Worm (Caenorhabditis elegans) whole organism, late embryonic: ENCODE data around the gene ins-15.

Source experiments
- K02D7.2 ChIP-seq: sonication (generic microtip); optimal IDR thresholded peaks from 2 replicates; lab custom pipeline; 2017; ENCODE audit warnings: mild to moderate bottlenecking, missing genetic modification characterization, missing compliant biosample characterization
- Y22D7AL.16 ChIP-seq: sonication (generic microtip); optimal IDR thresholded peaks from 2 replicates; lab custom pipeline; 2016; ENCODE audit warnings: missing genetic modification characterization, missing compliant biosample characterization
- ama-1 ChIP-seq: fragments of 150-350 bp; optimal IDR thresholded peaks from 2 replicates; lab custom pipeline; 2014
- ceh-19 ChIP-seq: fragments of 200-800 bp; sonication (Bioruptor generic); optimal IDR thresholded peaks from 2 replicates; lab custom pipeline; 2018; ENCODE audit warnings: mild to moderate bottlenecking, missing genetic modification characterization, missing compliant biosample characterization
- ceh-9 ChIP-seq: sonication (generic microtip); optimal IDR thresholded peaks from 2 replicates; lab custom pipeline; 2016; ENCODE audit warnings: mild to moderate bottlenecking, missing genetic modification characterization, inconsistent platforms, missing compliant biosample characterization
- dmd-4 ChIP-seq: sonication (generic microtip); optimal IDR thresholded peaks from 2 replicates; lab custom pipeline; 2016; ENCODE audit warnings: borderline replicate concordance, missing genetic modification characterization, missing compliant biosample characterization
- elt-4 ChIP-seq: sonication (generic microtip); optimal IDR thresholded peaks from 2 replicates; lab custom pipeline; 2016; ENCODE audit warnings: missing genetic modification characterization, missing compliant biosample characterization
- ets-4 ChIP-seq: sonication (generic microtip); optimal IDR thresholded peaks from 2 replicates; lab custom pipeline; 2016; ENCODE audit warnings: missing genetic modification characterization, missing compliant biosample characterization
- fkh-6 ChIP-seq: sonication (generic microtip); optimal IDR thresholded peaks from 2 replicates; lab custom pipeline; 2016; ENCODE audit warnings: missing genetic modification characterization, missing compliant biosample characterization
- nfya-1 ChIP-seq: sonication (generic microtip); optimal IDR thresholded peaks from 2 replicates; lab custom pipeline; 2017; ENCODE audit warnings: missing genetic modification characterization, mild to moderate bottlenecking, missing compliant biosample characterization, antibody characterized with exemption, moderate library complexity
- nhr-11 ChIP-seq: fragments of 150-350 bp; optimal IDR thresholded peaks from 2 replicates; lab custom pipeline; 2014; ENCODE audit warnings: missing biosample characterization, missing genetic modification characterization
- nhr-232 ChIP-seq: sonication (generic microtip); optimal IDR thresholded peaks from 2 replicates; lab custom pipeline; 2016; ENCODE audit warnings: missing genetic modification characterization, missing compliant biosample characterization
- pha-4 ChIP-seq: fragments of 150-350 bp; optimal IDR thresholded peaks from 2 replicates; lab custom pipeline; 2018; ENCODE audit warnings: missing biosample characterization, missing genetic modification reagents, missing genetic modification characterization
- syd-9 ChIP-seq: sonication (generic microtip); optimal IDR thresholded peaks from 2 replicates; lab custom pipeline; 2016; ENCODE audit warnings: mild to moderate bottlenecking, missing genetic modification characterization, moderate library complexity, missing compliant biosample characterization

DNA sequence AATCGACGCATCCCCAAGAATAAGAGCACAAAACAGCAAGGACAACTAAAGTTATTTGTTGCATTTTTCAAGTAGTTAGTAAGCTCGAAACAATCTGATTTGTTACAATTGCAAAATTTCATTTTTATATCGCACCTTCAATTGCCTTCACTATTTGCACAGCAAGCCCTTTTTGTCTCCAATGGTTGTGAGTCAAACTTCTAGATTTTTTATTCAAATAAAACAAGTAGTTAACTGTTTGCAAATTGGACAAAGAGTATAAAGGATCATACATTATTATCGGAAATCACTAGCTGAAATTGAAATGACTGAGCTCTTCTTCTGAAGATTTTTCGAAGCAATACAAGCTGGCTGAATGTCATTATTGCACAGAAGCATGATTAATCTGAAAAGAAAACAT is 8.3 kb upstream of the ins-15 start, which contains the start of gene F41G3.21:
- no peak for TF ChIP-seq syd-9
- TF ChIP-seq ama-1 = no peak
- no peak for TF ChIP-seq dmd-4 (tag; lab: Kevin White, UChicago)
- no peak for TF ChIP-seq elt-4
- no peak for TF ChIP-seq pha-4 (tag; lab: Kevin White, UChicago)
- TF ChIP-seq ceh-19 (GFP tag; lab: Kevin White, UChicago) = no peak
- TF ChIP-seq K02D7.2 = no peak
- no peak for TF ChIP-seq ceh-9 (tag; lab: Kevin White, UChicago)
- no peak for TF ChIP-seq nfya-1 (tag; lab: Kevin White, UChicago)
- no peak for TF ChIP-seq ets-4 (tag; lab: Kevin White, UChicago)
- TF ChIP-seq nhr-232 (tag; lab: Kevin White, UChicago) = no peak
- no peak for TF ChIP-seq Y22D7AL.16
- no peak for TF ChIP-seq nhr-11 (tag; lab: Kevin White, UChicago)
- no peak for TF ChIP-seq fkh-6
